Fruit fly (Drosophila melanogaster) Kc167 (cell line): ENCODE measurements around the gene RpL7A.

ENCODE experiments used
- Myc ChIP-seq: fragments of >200 bp; optimal IDR thresholded peaks from 2 replicates; lab custom pipeline; 2017; ENCODE audit warnings: missing external identifiers
- Sin3A ChIP-seq: fragments of >200 bp; optimal IDR thresholded peaks from 2 replicates; lab custom pipeline; 2018; ENCODE audit warnings: missing external identifiers
- h ChIP-seq: fragments of >200 bp; optimal IDR thresholded peaks from 3 replicates; lab custom pipeline; 2018; ENCODE audit warnings: missing external identifiers
- insv ChIP-seq: fragments of >200 bp; optimal IDR thresholded peaks from 3 replicates; lab custom pipeline; 2018; ENCODE audit warnings: missing external identifiers
- psq ChIP-seq: fragments of >200 bp; optimal IDR thresholded peaks from 2 replicates; lab custom pipeline; 2017; ENCODE audit warnings: missing external identifiers
- ttk ChIP-seq: sonication (Bioruptor generic); optimal IDR thresholded peaks from 2 replicates; lab custom pipeline; 2017; ENCODE audit warnings: missing external identifiers

The RpL7A gene

dm6 chrX:6540215-6540821 lies 7.2 kb upstream of the RpL7A start, which contains the start of gene CG34417:
TSS of gene CG34417 (plus strand) at chrX:6540771.
- TF ChIP-seq ttk (lab: Kevin White, UChicago) (no peak), insv (no peak), h (lab: Kevin White, UChicago) (no peak), Myc (no peak), Sin3A (no peak), psq (lab: Kevin White, UChicago) (no peak)

DNA sequence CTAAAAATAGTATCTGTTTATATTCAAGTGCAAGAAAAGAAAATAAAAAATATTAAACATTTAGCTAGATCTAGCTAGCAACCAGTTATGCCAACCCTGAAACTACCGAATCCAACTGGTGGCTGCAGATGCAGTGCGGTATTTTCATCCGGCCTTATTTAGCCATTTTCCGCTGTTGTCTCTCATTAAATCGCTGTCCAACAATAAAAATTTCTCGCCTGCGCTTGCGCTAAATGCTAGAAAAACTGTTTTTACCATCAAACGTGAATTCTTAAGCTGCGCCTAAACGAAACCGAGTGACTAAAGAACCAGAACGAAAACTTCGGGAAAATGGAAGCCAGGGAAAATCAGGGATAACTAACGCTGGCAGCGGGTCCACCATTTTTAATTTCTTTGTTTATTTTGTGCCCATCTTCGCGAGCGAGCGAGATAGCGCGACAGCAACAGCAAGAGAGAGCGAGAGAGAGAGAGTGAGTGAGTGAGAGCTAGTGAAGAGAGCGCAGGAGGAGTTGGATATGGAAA lies 749 bp upstream of the RpL7A start, which contains the start of gene dx:
dx (plus strand) TSS at position 164 of the 522 bp plus-strand sequence.
- TF ChIP-seq h (lab: Kevin White, UChicago) (no peak), Sin3A (no peak), Myc (no peak), psq (lab: Kevin White, UChicago) (no peak), ttk (lab: Kevin White, UChicago) (no peak), insv (no peak)

dm6 chrX:6529179-6529766 lies 3.9 kb downstream of the RpL7A start:
- TF ChIP-seq ttk (lab: Kevin White, UChicago) (no peak), insv (no peak), psq (lab: Kevin White, UChicago) (no peak), Myc (no peak), Sin3A (no peak), h (lab: Kevin White, UChicago) (no peak)

DNA sequence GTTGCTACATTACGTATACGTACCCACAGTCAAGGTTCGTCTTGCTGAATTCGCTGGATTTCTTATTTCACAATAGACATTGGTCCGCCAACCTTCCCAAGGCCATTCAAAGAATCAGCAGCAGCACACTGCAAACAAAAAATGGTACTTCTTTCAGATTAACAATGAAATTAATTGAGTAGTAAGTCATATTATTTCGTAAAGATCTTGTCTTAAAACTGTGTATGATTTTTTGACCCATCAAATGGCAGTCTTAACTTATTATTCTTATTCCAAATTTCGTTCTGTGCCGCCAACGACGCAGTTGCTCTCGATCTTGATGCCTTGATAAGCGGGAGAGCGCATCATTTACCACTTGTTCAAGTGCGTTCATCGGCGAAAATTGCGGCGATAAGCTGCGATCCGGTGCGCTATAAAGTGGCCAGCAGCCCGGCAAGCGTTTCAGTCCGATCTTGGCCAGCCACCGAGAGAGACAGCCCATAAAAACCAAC lies 4.6 kb downstream of the RpL7A start, which contains the start of gene Agxt:
Agxt (plus strand) TSS at position 441 of the 491 bp plus-strand sequence.
- TF ChIP-seq ttk (lab: Kevin White, UChicago) = no peak

dm6 chrX:6527680-6528079 lies 5.5 kb downstream of the RpL7A start, which contains the start of gene CG3342:
TSS of gene CG3342 (minus strand) at chrX:6527888.
- no peak for TF ChIP-seq ttk (lab: Kevin White, UChicago)
- no peak for TF ChIP-seq Sin3A
- no peak for TF ChIP-seq insv

DNA sequence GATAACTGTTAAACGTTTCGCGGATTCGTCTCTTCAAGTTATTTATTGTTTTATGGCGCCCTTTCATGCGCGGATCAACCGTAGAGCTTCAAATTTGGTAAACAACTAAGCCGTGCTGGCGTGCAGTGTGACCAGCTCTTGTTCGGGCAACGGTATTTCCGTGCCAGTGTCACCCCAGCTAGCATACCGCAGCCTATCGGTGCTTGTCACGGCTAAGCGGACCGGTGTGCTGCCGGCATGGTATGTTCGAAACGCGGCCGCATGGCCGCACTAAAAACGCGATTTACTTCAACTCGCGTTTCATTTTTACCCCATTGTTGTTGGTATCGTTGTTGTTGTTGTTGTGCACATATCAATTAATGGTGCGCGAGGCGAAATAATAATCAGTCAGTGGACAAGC lies 8.9 kb downstream of the RpL7A start, which contains the start of the genes CG42340 and CG3918:
CG42340 (minus strand) TSS at position 107 of the 400 bp plus-strand sequence.
CG3918 (plus strand) TSS at position 248 of the 400 bp plus-strand sequence.
- no peak for TF ChIP-seq h (lab: Kevin White, UChicago)
- TF ChIP-seq Myc = no peak
- no peak for TF ChIP-seq psq (lab: Kevin White, UChicago)
- no peak for TF ChIP-seq insv
- TF ChIP-seq ttk (lab: Kevin White, UChicago) = no peak
- no peak for TF ChIP-seq Sin3A

DNA sequence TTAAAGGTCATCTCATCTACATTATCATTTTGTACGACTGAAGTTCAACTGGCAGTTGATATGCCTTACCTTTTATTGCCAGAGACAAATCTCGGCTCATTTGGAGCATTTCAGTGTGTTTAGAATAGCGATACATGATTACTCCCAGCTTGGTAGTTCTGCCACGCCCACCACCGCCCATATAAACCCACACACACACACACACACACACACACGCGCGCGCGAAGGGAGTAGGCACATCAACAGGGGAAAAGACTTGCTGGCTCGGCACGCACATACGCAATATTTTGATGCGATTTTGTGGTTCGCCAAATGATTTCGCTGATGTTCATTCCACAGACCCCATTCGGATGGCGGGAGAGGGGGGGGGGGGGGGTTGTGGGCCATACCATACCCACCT lies 20.0 kb downstream of the RpL7A start:
- TF ChIP-seq ttk (lab: Kevin White, UChicago) (no peak), Sin3A (no peak), insv (no peak)
